Fruit fly (Drosophila melanogaster) whole organism, embryonic: Measurements from ENCODE around the gene E2f1.

Experiments
- Aef1 ChIP-seq: fragments of 200-800 bp; sonication (Bioruptor generic); IDR thresholded peaks from 3 replicates; pipeline ENCODE4 v1.3.6; 2022; ENCODE audit warnings: missing biosample characterization, missing genetic modification characterization
- CG12071 ChIP-seq: fragments of 200-800 bp; sonication (Bioruptor generic); optimal IDR thresholded peaks from 3 replicates; lab custom pipeline; 2018; ENCODE audit warnings: missing biosample characterization, mild to moderate bottlenecking, missing genetic modification characterization
- CG15011 ChIP-seq: fragments of 200-800 bp; sonication (Bioruptor generic); optimal IDR thresholded peaks from 3 replicates; lab custom pipeline; 2018; ENCODE audit warnings: missing biosample characterization, mild to moderate bottlenecking, missing genetic modification characterization
- CG15073 ChIP-seq: fragments of 200-800 bp; sonication (Bioruptor generic); optimal IDR thresholded peaks from 2 replicates; lab custom pipeline; 2016; ENCODE audit warnings: missing biosample characterization, missing genetic modification characterization
- CG15479 ChIP-seq: fragments of 200-800 bp; sonication (Bioruptor generic); optimal IDR thresholded peaks from 3 replicates; lab custom pipeline; 2019; ENCODE audit warnings: missing biosample characterization, mild to moderate bottlenecking, missing genetic modification characterization, moderate library complexity
- CG17361 ChIP-seq: fragments of 200-800 bp; sonication (Bioruptor generic); IDR thresholded peaks from 3 replicates; pipeline ENCODE4 v1.3.6; 2022; ENCODE audit warnings: missing biosample characterization, missing genetic modification characterization
- CG17829 ChIP-seq: fragments of 200-800 bp; optimal IDR thresholded peaks from 2 replicates; lab custom pipeline; 2019; ENCODE audit warnings: missing biosample characterization, mild to moderate bottlenecking, missing genetic modification characterization, moderate library complexity
- CG2120 ChIP-seq: fragments of 200-800 bp; sonication (Bioruptor generic); optimal IDR thresholded peaks from 3 replicates; lab custom pipeline; 2016; ENCODE audit warnings: missing biosample characterization, missing genetic modification characterization
- CG31224 ChIP-seq: fragments of 200-800 bp; sonication (Bioruptor generic); IDR thresholded peaks from 2 replicates; pipeline ENCODE4 v1.3.6; 2022; ENCODE audit warnings: missing biosample characterization, missing genetic modification characterization
- CG32532 ChIP-seq: fragments of 200-800 bp; sonication (Bioruptor generic); IDR thresholded peaks from 2 replicates; pipeline ENCODE4 v1.3.6; 2022; ENCODE audit warnings: missing biosample characterization, missing genetic modification characterization
- CG33557 ChIP-seq: fragments of 200-800 bp; sonication (Bioruptor generic); optimal IDR thresholded peaks from 2 replicates; lab custom pipeline; 2019; ENCODE audit warnings: missing biosample characterization, mild to moderate bottlenecking, missing genetic modification characterization, moderate library complexity
- CG34224 ChIP-seq: fragments of 200-800 bp; sonication (Bioruptor generic); IDR thresholded peaks from 3 replicates; pipeline ENCODE4 v1.3.6; 2022; ENCODE audit warnings: missing biosample characterization, missing genetic modification characterization; ENCODE audit not compliant: partially characterized antibody
- CG3726 ChIP-seq: fragments of 200-800 bp; sonication (Bioruptor generic); IDR thresholded peaks from 3 replicates; pipeline ENCODE4, ENCODE4 v1.3.6; 2022; ENCODE audit warnings: missing biosample characterization, missing genetic modification characterization
- CG4617 ChIP-seq: fragments of 200-800 bp; sonication (Bioruptor generic); optimal IDR thresholded peaks from 3 replicates; lab custom pipeline; 2016; ENCODE audit warnings: missing biosample characterization, missing genetic modification characterization, borderline replicate concordance
- CG5180 ChIP-seq: fragments of 200-800 bp; sonication (Bioruptor generic); optimal IDR thresholded peaks from 3 replicates; lab custom pipeline; 2017; ENCODE audit warnings: missing biosample characterization, missing genetic modification characterization, mild to moderate bottlenecking, moderate library complexity, missing genetic modification reagents
- CG6175 ChIP-seq: fragments of 200-800 bp; sonication (Bioruptor generic); IDR thresholded peaks from 3 replicates; pipeline ENCODE4 v1.3.6; 2022; ENCODE audit warnings: missing biosample characterization, missing genetic modification characterization
- CG6254 ChIP-seq: fragments of 200-800 bp; sonication (Bioruptor generic); optimal IDR thresholded peaks from 3 replicates; lab custom pipeline; 2017; ENCODE audit warnings: mild to moderate bottlenecking, missing biosample characterization, missing genetic modification reagents, missing genetic modification characterization
- CG6765 ChIP-seq: fragments of 200-800 bp; sonication (Bioruptor generic); optimal IDR thresholded peaks from 3 replicates; lab custom pipeline; 2017; ENCODE audit warnings: missing biosample characterization, mild to moderate bottlenecking, missing genetic modification characterization
- CG8089 ChIP-seq: fragments of 200-800 bp; sonication (Bioruptor generic); optimal IDR thresholded peaks from 3 replicates; lab custom pipeline; 2016; ENCODE audit warnings: missing biosample characterization, missing genetic modification characterization
- CG9932 ChIP-seq: fragments of 200-800 bp; sonication (Bioruptor generic); IDR thresholded peaks from 2 replicates; pipeline ENCODE4 v1.3.6; 2022; ENCODE audit warnings: missing biosample characterization, missing genetic modification characterization
- D19A ChIP-seq: fragments of 200-800 bp; optimal IDR thresholded peaks from 3 replicates; lab custom pipeline; 2019; ENCODE audit warnings: missing biosample characterization, mild to moderate bottlenecking, missing genetic modification characterization, moderate library complexity
- Drgx ChIP-seq: fragments of 200-800 bp; sonication (Bioruptor generic); IDR thresholded peaks from 2 replicates; pipeline ENCODE4 v1.3.6; 2022; ENCODE audit warnings: missing biosample characterization, missing genetic modification characterization
- Eip74EF ChIP-seq, 2 experiments: fragments of 200-800 bp in 1 of 2; fragments of >200 bp in 1 of 2; sonication (Bioruptor generic) in 1 of 2; optimal IDR thresholded peaks; 2 replicates each; lab custom pipeline; 2017 to 2019; ENCODE audit warnings: missing biosample characterization in 2 of 2, missing genetic modification characterization in 2 of 2, mild to moderate bottlenecking in 1 of 2, moderate library complexity in 1 of 2
- Ets65A ChIP-seq: fragments of 200-800 bp; sonication (Bioruptor generic); peaks from one replicate; lab custom pipeline; 2016; ENCODE audit warnings: missing biosample characterization, missing genetic modification characterization
- GATAe ChIP-seq: fragments of 200-800 bp; sonication (Bioruptor generic); conservative IDR thresholded peaks from 2 replicates; pipeline ENCODE4 v1.3.6; 2022; ENCODE audit warnings: missing biosample characterization, missing genetic modification characterization
- Hmr ChIP-seq: fragments of 200-800 bp; sonication (Bioruptor generic); optimal IDR thresholded peaks from 3 replicates; lab custom pipeline; 2017; ENCODE audit warnings: mild to moderate bottlenecking, missing biosample characterization, missing genetic modification reagents, missing genetic modification characterization
- Hsf ChIP-seq: fragments of 200-800 bp; sonication (Bioruptor generic); optimal IDR thresholded peaks from 3 replicates; lab custom pipeline; 2016; ENCODE audit warnings: missing biosample characterization, missing genetic modification characterization
- Lpt ChIP-seq: fragments of >200 bp; optimal IDR thresholded peaks from 2 replicates; lab custom pipeline; 2018; ENCODE audit warnings: missing biosample characterization, missing genetic modification characterization
- NK7.1 ChIP-seq: fragments of 200-800 bp; sonication (Bioruptor generic); optimal IDR thresholded peaks from 3 replicates; lab custom pipeline; 2016; ENCODE audit warnings: missing biosample characterization, missing genetic modification characterization
- Nf-YB ChIP-seq: fragments of 200-800 bp; sonication (Bioruptor generic); optimal IDR thresholded peaks from 3 replicates; lab custom pipeline; 2019; ENCODE audit warnings: missing biosample characterization, mild to moderate bottlenecking, missing genetic modification characterization, moderate library complexity
- Oaz ChIP-seq: fragments of 200-800 bp; sonication (Bioruptor generic); IDR thresholded peaks from 2 replicates; pipeline ENCODE4 v1.3.6; 2022; ENCODE audit warnings: missing biosample characterization, missing genetic modification characterization
- Spps ChIP-seq: fragments of 200-800 bp; sonication (Bioruptor generic); optimal IDR thresholded peaks from 2 replicates; lab custom pipeline; 2018; ENCODE audit warnings: missing biosample characterization, mild to moderate bottlenecking, missing genetic modification characterization
- TFAM ChIP-seq: fragments of 200-800 bp; sonication (Bioruptor generic); optimal IDR thresholded peaks from 2 replicates; lab custom pipeline; 2017; ENCODE audit warnings: missing biosample characterization, missing genetic modification characterization, inconsistent platforms
- ash1 ChIP-seq: fragments of 200-800 bp; sonication (Bioruptor generic); optimal IDR thresholded peaks from 2 replicates; lab custom pipeline; 2018; ENCODE audit warnings: missing biosample characterization, mild to moderate bottlenecking, missing genetic modification characterization
- bowl ChIP-seq: fragments of 200-800 bp; sonication (Bioruptor generic); IDR thresholded peaks from 2 replicates; pipeline ENCODE4 v1.3.6; 2022; ENCODE audit warnings: missing biosample characterization, missing genetic modification characterization
- caup ChIP-seq: fragments of 200-800 bp; sonication (Bioruptor generic); optimal IDR thresholded peaks from 3 replicates; lab custom pipeline; 2017; ENCODE audit warnings: missing biosample characterization, mild to moderate bottlenecking, missing genetic modification characterization, moderate library complexity; ENCODE audit not compliant: severe bottlenecking
- cg ChIP-seq: fragments of 200-800 bp; sonication (Bioruptor generic); optimal IDR thresholded peaks from 3 replicates; lab custom pipeline; 2019; ENCODE audit warnings: missing biosample characterization, mild to moderate bottlenecking, missing genetic modification characterization, moderate library complexity
- corto ChIP-seq: fragments of 200-800 bp; sonication (Bioruptor generic); optimal IDR thresholded peaks from 2 replicates; lab custom pipeline; 2016; ENCODE audit warnings: missing biosample characterization, mild to moderate bottlenecking, missing genetic modification characterization, moderate library complexity
- crc ChIP-seq: fragments of 200-800 bp; sonication (Bioruptor generic); optimal IDR thresholded peaks from 2 replicates; lab custom pipeline; 2016; ENCODE audit warnings: missing biosample characterization, missing genetic modification characterization
- ems ChIP-seq: fragments of 200-800 bp; sonication (Bioruptor generic); optimal IDR thresholded peaks from 3 replicates; lab custom pipeline; 2016; ENCODE audit warnings: missing biosample characterization, missing genetic modification characterization
- esg ChIP-seq: fragments of 200-800 bp; sonication (Bioruptor generic); conservative IDR thresholded peaks from 2 replicates; pipeline ENCODE4 v1.3.6; 2022; ENCODE audit warnings: missing biosample characterization, missing genetic modification characterization
- gcm ChIP-seq: fragments of 200-800 bp; sonication (Bioruptor generic); optimal IDR thresholded peaks from 2 replicates; lab custom pipeline; 2019; ENCODE audit warnings: missing biosample characterization, mild to moderate bottlenecking, missing genetic modification characterization, moderate library complexity
- grn ChIP-seq: fragments of 200-800 bp; sonication (Bioruptor generic); optimal IDR thresholded peaks from 3 replicates; lab custom pipeline; 2017; ENCODE audit warnings: missing biosample characterization, missing genetic modification characterization
- mam ChIP-seq: fragments of 200-800 bp; sonication (Bioruptor generic); optimal IDR thresholded peaks from 3 replicates; lab custom pipeline; 2016; ENCODE audit warnings: missing biosample characterization, missing genetic modification characterization
- mld ChIP-seq: fragments of 200-800 bp; sonication (Bioruptor generic); IDR thresholded peaks from 3 replicates; pipeline ENCODE4 v1.3.6; 2022; ENCODE audit warnings: missing biosample characterization, missing genetic modification characterization; ENCODE audit not compliant: partially characterized antibody
- sens ChIP-seq: fragments of 200-800 bp; sonication (Bioruptor generic); peaks from one replicate; lab custom pipeline; 2016; ENCODE audit warnings: missing biosample characterization, missing genetic modification characterization
- slp2 ChIP-seq: fragments of 200-800 bp; sonication (Bioruptor generic); optimal IDR thresholded peaks from 2 replicates; lab custom pipeline; 2016; ENCODE audit warnings: missing biosample characterization, missing genetic modification characterization
- tup ChIP-seq: fragments of 200-800 bp; sonication (Bioruptor generic); optimal IDR thresholded peaks from 2 replicates; lab custom pipeline; 2016; ENCODE audit warnings: missing biosample characterization, mild to moderate bottlenecking, missing genetic modification characterization, moderate library complexity
- wdn ChIP-seq: fragments of 200-800 bp; sonication (Bioruptor generic); IDR thresholded peaks from 2 replicates; pipeline ENCODE4 v1.3.6; 2022; ENCODE audit warnings: missing biosample characterization, missing genetic modification characterization

E2f1 gene

DNA sequence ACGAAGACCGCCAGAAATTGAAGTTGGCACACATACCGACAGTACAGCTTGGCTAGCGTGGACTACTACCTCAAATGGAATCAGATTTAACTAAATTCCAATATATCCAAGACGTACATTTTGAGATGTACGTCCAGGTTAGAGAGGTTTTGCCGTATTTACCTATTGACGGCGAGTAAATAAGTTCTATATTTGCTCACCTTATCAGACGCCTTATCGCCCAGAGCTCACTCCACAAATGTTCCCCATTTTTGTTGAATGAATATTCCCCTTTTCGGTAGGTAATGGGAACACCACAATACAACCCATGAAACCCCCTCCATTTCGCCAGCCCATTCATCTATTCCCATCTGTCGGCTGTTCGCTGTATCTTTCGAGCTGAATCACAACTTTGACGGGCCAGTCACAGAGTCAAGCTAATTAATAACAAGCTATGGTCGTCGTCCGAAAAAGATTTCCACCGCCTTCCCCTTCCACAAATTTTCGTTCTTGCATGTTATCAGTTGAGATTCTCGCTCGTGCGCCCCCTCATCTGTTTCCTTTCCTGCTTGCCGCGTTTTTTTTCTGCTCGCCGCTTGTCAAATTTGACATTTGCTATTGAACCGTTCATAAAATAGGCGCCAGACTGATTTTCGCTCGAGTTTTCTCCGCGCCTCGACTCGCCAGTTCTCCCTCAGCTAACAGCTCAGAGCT is 69.8 kb downstream of the E2f1 start (continued):
- TF ChIP-seq grn: peak; percentile 97
- no peak for TF ChIP-seq corto (GFP tag; lab: Kevin White, UChicago)
- TF ChIP-seq CG2120 (GFP tag; lab: Kevin White, UChicago): peak; percentile 88
- peak; percentile 96 for TF ChIP-seq Ets65A
- TF ChIP-seq gcm (GFP tag; lab: Kevin White, UChicago): peak; percentile 91
- TF ChIP-seq D19A (tag; lab: Kevin White, UChicago): peak; percentile 75
- peak; percentile 90 for TF ChIP-seq CG17361 (GFP tag; lab: Robert Waterston, UW)
- TF ChIP-seq ash1 (GFP tag; lab: Kevin White, UChicago): peak; percentile 96
- TF ChIP-seq Aef1 (GFP tag; lab: Robert Waterston, UW): peak; percentile 47; the same call in 2 of the 3 replicates
- peak; percentile 70; the same call in 1 of the 2 replicates for TF ChIP-seq Drgx (GFP tag; lab: Robert Waterston, UW)
- TF ChIP-seq CG3726 (GFP tag; lab: Robert Waterston, UW): peak; percentile 91; the same call in 1 of the 3 replicates
- TF ChIP-seq bowl (GFP tag; lab: Robert Waterston, UW): peak; percentile 74; the same call in 1 of the 2 replicates
- peak; percentile 28 for TF ChIP-seq CG15479 (GFP tag; lab: Kevin White, UChicago)
- peak; percentile 98 for TF ChIP-seq CG33557 (GFP tag; lab: Kevin White, UChicago)
- peak; percentile 90 for TF ChIP-seq CG6254 (GFP tag; lab: Kevin White, UChicago)
- TF ChIP-seq Oaz: peak; percentile 75
- no peak for TF ChIP-seq mld (GFP tag; lab: Robert Waterston, UW)
- TF ChIP-seq CG15011 (GFP tag; lab: Kevin White, UChicago): peak; percentile 96
- TF ChIP-seq TFAM: peak; percentile 91
- peak; percentile 80; the same call in 2 of the 3 replicates for TF ChIP-seq CG6175 (GFP tag; lab: Robert Waterston, UW)
- peak; percentile 84 for TF ChIP-seq CG4617 (GFP tag; lab: Kevin White, UChicago)
- TF ChIP-seq caup (GFP tag; lab: Kevin White, UChicago): peak; percentile 93
- TF ChIP-seq tup (GFP tag; lab: Kevin White, UChicago): peak; percentile 96
- TF ChIP-seq cg: no peak
- TF ChIP-seq mam (GFP tag; lab: Kevin White, UChicago): peak; percentile 88
- peak; percentile 84 for TF ChIP-seq CG6765
- TF ChIP-seq GATAe: peak; percentile 76
- TF ChIP-seq esg (GFP tag; lab: Robert Waterston, UW): peak; percentile 72
- TF ChIP-seq CG32532 (GFP tag; lab: Robert Waterston, UW): peak; percentile 75
- TF ChIP-seq CG34224 (GFP tag; lab: Robert Waterston, UW): no peak
- TF ChIP-seq CG12071 (GFP tag; lab: Kevin White, UChicago): peak; percentile 94
- peak; percentile 85 for TF ChIP-seq wdn
- peak; percentile 86 for TF ChIP-seq Hsf (GFP tag; lab: Kevin White, UChicago)
- peak; percentile 100 for TF ChIP-seq sens
- TF ChIP-seq slp2 (GFP tag; lab: Kevin White, UChicago): peak; percentile 93
- TF ChIP-seq Eip74EF (GFP tag; optimal IDR thresholded peaks at IDR 0.05; lab: Kevin White, UChicago): peak in 1 of 2 experiments; percentile 22
- no peak for TF ChIP-seq Lpt
- TF ChIP-seq ems: peak; percentile 94
- TF ChIP-seq CG15073: peak; percentile 76
- TF ChIP-seq CG31224: peak; percentile 75
- TF ChIP-seq NK7.1: peak; percentile 96
- peak; percentile 70 for TF ChIP-seq Nf-YB (GFP tag; lab: Kevin White, UChicago)
- peak; percentile 85 for TF ChIP-seq CG17829 (tag; lab: Kevin White, UChicago)
- TF ChIP-seq Spps: peak; percentile 90
- TF ChIP-seq crc: peak; percentile 92
- TF ChIP-seq CG5180 (GFP tag; lab: Kevin White, UChicago): peak; percentile 90
- peak; percentile 98 for TF ChIP-seq CG8089 (GFP tag; lab: Kevin White, UChicago)
- TF ChIP-seq Hmr: peak; percentile 93
- peak; percentile 80 for TF ChIP-seq CG9932 (GFP tag; lab: Robert Waterston, UW)
